Fruit fly (Drosophila melanogaster) whole organism: ENCODE results near the gene CG31248.

ENCODE experiments used
- CG8478 ChIP-seq: fragments of >200 bp; optimal IDR thresholded peaks from 2 replicates; lab custom pipeline; 2018; ENCODE audit warnings: inconsistent platforms
- EcR ChIP-seq, 2 experiments: fragments of >200 bp; optimal IDR thresholded peaks; 2 replicates each; lab custom pipeline; 2017; ENCODE audit warnings: missing biosample characterization in 2 of 2, missing genetic modification characterization in 2 of 2, missing genetic modification reagents in 2 of 2
- psq ChIP-seq: fragments of >200 bp; optimal IDR thresholded peaks from 2 replicates; lab custom pipeline; 2017
- usp ChIP-seq: fragments of >200 bp; optimal IDR thresholded peaks from 2 replicates; lab custom pipeline; 2017; ENCODE audit warnings: missing biosample characterization, missing genetic modification characterization, mixed read lengths

- TF ChIP-seq EcR (GFP tag; optimal IDR thresholded peaks at IDR 0.05; lab: Kevin White, UChicago) (no peak), psq (lab: Kevin White, UChicago) (no peak), CG8478 (lab: Kevin White, UChicago) (no peak), usp (no peak)
These were observed 39.4 kb upstream of the CG31248 start for dm6 chr3R:7089522-7090336.
